Fruit fly (Drosophila melanogaster) whole organism, embryonic: Measurements from ENCODE around the gene TwdlX.

Source experiments
- Abd-B ChIP-seq: fragments of 200-800 bp; sonication (Bioruptor generic); optimal IDR thresholded peaks from 2 replicates; lab custom pipeline; 2018; ENCODE audit warnings: missing biosample characterization, mild to moderate bottlenecking, missing genetic modification characterization, moderate library complexity
- Atf-2 ChIP-seq: fragments of 200-800 bp; sonication (Bioruptor generic); optimal IDR thresholded peaks from 2 replicates; lab custom pipeline; 2016; ENCODE audit warnings: missing biosample characterization, missing genetic modification characterization
- B-H2 ChIP-seq: fragments of 200-800 bp; sonication (Bioruptor generic); optimal IDR thresholded peaks from 2 replicates; lab custom pipeline; 2018; ENCODE audit warnings: missing biosample characterization, mild to moderate bottlenecking, missing genetic modification characterization
- CG10366 ChIP-seq: fragments of 200-800 bp; sonication (Bioruptor generic); IDR thresholded peaks from 2 replicates; pipeline ENCODE4 v1.3.6; 2022; ENCODE audit warnings: missing biosample characterization, missing genetic modification characterization
- CG10431 ChIP-seq: fragments of 200-800 bp; sonication (Bioruptor generic); optimal IDR thresholded peaks from 3 replicates; lab custom pipeline; 2018; ENCODE audit warnings: missing biosample characterization, mild to moderate bottlenecking, missing genetic modification characterization
- CG10959 ChIP-seq: fragments of 200-800 bp; sonication (Bioruptor generic); IDR thresholded peaks from 2 replicates; pipeline ENCODE4 v1.3.6; 2022; ENCODE audit warnings: missing biosample characterization, missing genetic modification characterization
- CG12071 ChIP-seq: fragments of 200-800 bp; sonication (Bioruptor generic); optimal IDR thresholded peaks from 3 replicates; lab custom pipeline; 2018; ENCODE audit warnings: missing biosample characterization, mild to moderate bottlenecking, missing genetic modification characterization
- CG12659 ChIP-seq: fragments of 200-800 bp; sonication (Bioruptor generic); optimal IDR thresholded peaks from 3 replicates; lab custom pipeline; 2017; ENCODE audit warnings: mild to moderate bottlenecking, missing biosample characterization, missing genetic modification reagents, missing genetic modification characterization
- CG12744 ChIP-seq: fragments of 200-800 bp; sonication (Bioruptor generic); optimal IDR thresholded peaks from 2 replicates; lab custom pipeline; 2016; ENCODE audit warnings: missing biosample characterization, missing genetic modification characterization
- CG13624 ChIP-seq: fragments of 200-800 bp; sonication (Bioruptor generic); optimal IDR thresholded peaks from 2 replicates; lab custom pipeline; 2016; ENCODE audit warnings: missing biosample characterization, missing genetic modification characterization
- CG14441 ChIP-seq: fragments of 200-800 bp; sonication (Bioruptor generic); IDR thresholded peaks from 2 replicates; pipeline ENCODE4 v1.3.6; 2022; ENCODE audit warnings: missing biosample characterization, missing genetic modification characterization
- CG15011 ChIP-seq: fragments of 200-800 bp; sonication (Bioruptor generic); optimal IDR thresholded peaks from 3 replicates; lab custom pipeline; 2018; ENCODE audit warnings: missing biosample characterization, mild to moderate bottlenecking, missing genetic modification characterization
- CG1529 ChIP-seq: fragments of 200-800 bp; sonication (Bioruptor generic); optimal IDR thresholded peaks from 3 replicates; lab custom pipeline; 2018; ENCODE audit warnings: missing biosample characterization, missing genetic modification characterization
- CG16815 ChIP-seq: fragments of 200-800 bp; sonication (Bioruptor generic); optimal IDR thresholded peaks from 3 replicates; lab custom pipeline; 2017; ENCODE audit warnings: missing biosample characterization, mild to moderate bottlenecking, missing genetic modification characterization
- CG17328 ChIP-seq: fragments of 200-800 bp; sonication (Bioruptor generic); IDR thresholded peaks from 2 replicates; pipeline ENCODE4 v1.3.6; 2022; ENCODE audit warnings: missing biosample characterization, missing genetic modification characterization
- CG17385 ChIP-seq: fragments of 200-800 bp; sonication (Bioruptor generic); optimal IDR thresholded peaks from 3 replicates; lab custom pipeline; 2018; ENCODE audit warnings: missing biosample characterization, mild to moderate bottlenecking, missing genetic modification characterization
- CG2889 ChIP-seq: fragments of 200-800 bp; sonication (Bioruptor generic); IDR thresholded peaks from 3 replicates; pipeline ENCODE4 v1.3.6; 2022; ENCODE audit warnings: missing biosample characterization, missing genetic modification characterization
- CG30431 ChIP-seq: fragments of 200-800 bp; sonication (Bioruptor generic); optimal IDR thresholded peaks from 2 replicates; lab custom pipeline; 2017; ENCODE audit warnings: missing biosample characterization, missing genetic modification characterization
- CG32532 ChIP-seq: fragments of 200-800 bp; sonication (Bioruptor generic); IDR thresholded peaks from 2 replicates; pipeline ENCODE4 v1.3.6; 2022; ENCODE audit warnings: missing biosample characterization, missing genetic modification characterization
- CG4328 ChIP-seq: fragments of 200-800 bp; sonication (Bioruptor generic); optimal IDR thresholded peaks from 3 replicates; lab custom pipeline; 2017; ENCODE audit warnings: missing biosample characterization, missing genetic modification reagents, missing genetic modification characterization
- CG4424 ChIP-seq: fragments of 200-800 bp; sonication (Bioruptor generic); optimal IDR thresholded peaks from 3 replicates; lab custom pipeline; 2016; ENCODE audit warnings: missing biosample characterization, missing genetic modification characterization
- CG6254 ChIP-seq: fragments of 200-800 bp; sonication (Bioruptor generic); optimal IDR thresholded peaks from 3 replicates; lab custom pipeline; 2017; ENCODE audit warnings: mild to moderate bottlenecking, missing biosample characterization, missing genetic modification reagents, missing genetic modification characterization
- Camta ChIP-seq: fragments of 200-800 bp; sonication (Bioruptor generic); optimal IDR thresholded peaks from 2 replicates; lab custom pipeline; 2016; ENCODE audit warnings: missing biosample characterization, missing genetic modification characterization
- Chrac-16 ChIP-seq: fragments of 200-800 bp; sonication (Bioruptor generic); optimal IDR thresholded peaks from 3 replicates; lab custom pipeline; 2016; ENCODE audit warnings: missing biosample characterization, missing genetic modification characterization
- CrebB ChIP-seq: fragments of 200-800 bp; sonication (Bioruptor generic); optimal IDR thresholded peaks from 3 replicates; lab custom pipeline; 2018; ENCODE audit warnings: missing biosample characterization, mild to moderate bottlenecking, missing genetic modification characterization
- Dad ChIP-seq: fragments of 200-800 bp; sonication (Bioruptor generic); optimal IDR thresholded peaks from 3 replicates; lab custom pipeline; 2016; ENCODE audit warnings: missing biosample characterization, missing genetic modification characterization
- ERR ChIP-seq: fragments of 200-800 bp; sonication (Bioruptor generic); optimal IDR thresholded peaks from 2 replicates; lab custom pipeline; 2016; ENCODE audit warnings: missing biosample characterization, missing genetic modification characterization
- Ets97D ChIP-seq: fragments of 200-800 bp; sonication (Bioruptor generic); optimal IDR thresholded peaks from 3 replicates; lab custom pipeline; 2016; ENCODE audit warnings: missing biosample characterization, missing genetic modification characterization
- H2.0 ChIP-seq: fragments of 200-800 bp; sonication (Bioruptor generic); IDR thresholded peaks from 2 replicates; pipeline ENCODE4 v1.3.6; 2022; ENCODE audit warnings: missing biosample characterization, missing genetic modification characterization
- HLH54F ChIP-seq: fragments of 200-800 bp; sonication (Bioruptor generic); optimal IDR thresholded peaks from 3 replicates; lab custom pipeline; 2016; ENCODE audit warnings: missing biosample characterization, missing genetic modification characterization
- Lpt ChIP-seq: fragments of >200 bp; optimal IDR thresholded peaks from 2 replicates; lab custom pipeline; 2018; ENCODE audit warnings: missing biosample characterization, missing genetic modification characterization
- MESR4 ChIP-seq: fragments of 200-800 bp; sonication (Bioruptor generic); optimal IDR thresholded peaks from 2 replicates; lab custom pipeline; 2018; ENCODE audit warnings: missing biosample characterization, mild to moderate bottlenecking, missing genetic modification characterization, moderate library complexity
- Oaz ChIP-seq: fragments of 200-800 bp; sonication (Bioruptor generic); IDR thresholded peaks from 2 replicates; pipeline ENCODE4 v1.3.6; 2022; ENCODE audit warnings: missing biosample characterization, missing genetic modification characterization
- Scr ChIP-seq: fragments of 200-800 bp; sonication (Bioruptor generic); IDR thresholded peaks from 2 replicates; pipeline ENCODE4 v1.3.6; 2022; ENCODE audit warnings: missing biosample characterization, missing genetic modification characterization; ENCODE audit not compliant: partially characterized antibody
- Spps ChIP-seq: fragments of 200-800 bp; sonication (Bioruptor generic); optimal IDR thresholded peaks from 2 replicates; lab custom pipeline; 2018; ENCODE audit warnings: missing biosample characterization, mild to moderate bottlenecking, missing genetic modification characterization
- Sry-δ ChIP-seq: fragments of 200-800 bp; sonication (Bioruptor generic); optimal IDR thresholded peaks from 2 replicates; lab custom pipeline; 2016; ENCODE audit warnings: missing biosample characterization, missing genetic modification characterization
- Usf ChIP-seq: fragments of 200-800 bp; sonication (Bioruptor generic); optimal IDR thresholded peaks from 2 replicates; lab custom pipeline; 2017; ENCODE audit warnings: missing genotype, missing biosample characterization, missing genetic modification characterization
- br ChIP-seq: fragments of >200 bp; optimal IDR thresholded peaks from 2 replicates; lab custom pipeline; 2017
- chinmo ChIP-seq: fragments of 200-800 bp; sonication (Bioruptor generic); IDR thresholded peaks from 4 replicates; pipeline ENCODE4 v1.3.6; 2022; ENCODE audit warnings: missing biosample characterization, missing genetic modification characterization; ENCODE audit not compliant: partially characterized antibody
- croc ChIP-seq: fragments of 200-800 bp; sonication (Bioruptor generic); conservative IDR thresholded peaks from 3 replicates; pipeline ENCODE4 v1.3.6; 2022; ENCODE audit warnings: missing biosample characterization, missing genetic modification characterization
- jing ChIP-seq: fragments of 200-800 bp; sonication (Bioruptor generic); optimal IDR thresholded peaks from 2 replicates; lab custom pipeline; 2018; ENCODE audit warnings: missing biosample characterization, mild to moderate bottlenecking, missing genetic modification characterization
- kay ChIP-seq: fragments of 200-800 bp; sonication (Bioruptor generic); optimal IDR thresholded peaks from 2 replicates; lab custom pipeline; 2016; ENCODE audit warnings: missing biosample characterization, missing genetic modification characterization
- psq ChIP-seq: fragments of 200-800 bp; sonication (Bioruptor generic); optimal IDR thresholded peaks from 2 replicates; lab custom pipeline; 2017; ENCODE audit warnings: missing biosample characterization, missing genetic modification characterization
- rib ChIP-seq: fragments of 200-800 bp; sonication (Bioruptor generic); IDR thresholded peaks from 2 replicates; pipeline ENCODE4 v1.3.6; 2022; ENCODE audit warnings: missing biosample characterization, missing genetic modification characterization
- scrt ChIP-seq: fragments of 200-800 bp; sonication (Bioruptor generic); optimal IDR thresholded peaks from 2 replicates; lab custom pipeline; 2018; ENCODE audit warnings: missing biosample characterization, mild to moderate bottlenecking, missing genetic modification characterization, moderate library complexity
- ssp ChIP-seq: fragments of 200-800 bp; sonication (Bioruptor generic); IDR thresholded peaks from 2 replicates; pipeline ENCODE4 v1.3.6; 2022; ENCODE audit warnings: missing biosample characterization, missing genetic modification characterization
- sug ChIP-seq: fragments of 200-800 bp; optimal IDR thresholded peaks from 2 replicates; lab custom pipeline; 2019; ENCODE audit warnings: missing biosample characterization, mild to moderate bottlenecking, missing genetic modification characterization, moderate library complexity
- tio ChIP-seq: fragments of 200-800 bp; sonication (Bioruptor generic); optimal IDR thresholded peaks from 2 replicates; lab custom pipeline; 2017; ENCODE audit warnings: missing biosample characterization, missing genetic modification characterization, inconsistent platforms
- vvl ChIP-seq: fragments of 200-800 bp; sonication (Bioruptor generic); IDR thresholded peaks from 2 replicates; pipeline ENCODE4 v1.3.6; 2022; ENCODE audit warnings: missing biosample characterization, missing genetic modification characterization

Gene TwdlX

dm6 chrX:16723203-16724173 is 7.4 kb upstream of the TwdlX start (continued):
- TF ChIP-seq Lpt (GFP tag; lab: Kevin White, UChicago) (no peak), H2.0 (peak; percentile 57), CG12659 (peak; percentile 80), ERR (GFP tag; lab: Kevin White, UChicago) (peak; percentile 2), HLH54F (GFP tag; lab: Kevin White, UChicago) (no peak), sug (peak; percentile 47), kay (GFP tag; lab: Kevin White, UChicago) (peak; percentile 21), CG10959 (GFP tag; lab: Robert Waterston, UW) (0 out of 2 replicates have a peak, but pooled peaks have one; percentile 24), CG4424 (GFP tag; lab: Kevin White, UChicago) (peak; percentile 8), CG4328 (GFP tag; lab: Kevin White, UChicago) (no peak), Oaz (0 out of 2 replicates have a peak, but pooled peaks have one; percentile 30), CG2889 (GFP tag; lab: Robert Waterston, UW) (no peak), CG1529 (GFP tag; lab: Kevin White, UChicago) (peak; percentile 67), psq (GFP tag; lab: Kevin White, UChicago) (no peak), CG10431 (GFP tag; lab: Kevin White, UChicago) (peak; percentile 21), CG16815 (GFP tag; lab: Kevin White, UChicago) (peak; percentile 56), rib (GFP tag; lab: Robert Waterston, UW) (0 out of 2 replicates have a peak, but pooled peaks have one; percentile 13), scrt (peak; percentile 24), Chrac-16 (GFP tag; lab: Kevin White, UChicago) (peak; percentile 49), CG12071 (GFP tag; lab: Kevin White, UChicago) (peak; percentile 17), Usf (GFP tag; lab: Kevin White, UChicago) (peak; percentile 49), CG32532 (GFP tag; lab: Robert Waterston, UW) (peak; percentile 80), br (lab: Kevin White, UChicago) (no peak), chinmo (0 out of 4 replicates have a peak, but pooled peaks have one; percentile 53), Atf-2 (GFP tag; lab: Kevin White, UChicago) (peak; percentile 59), Scr (no peak), tio (GFP tag; lab: Kevin White, UChicago) (peak; percentile 73), ssp (GFP tag; lab: Robert Waterston, UW) (peak; percentile 23; the same call in 1 of the 2 replicates), vvl (GFP tag; lab: Robert Waterston, UW) (peak; percentile 51), CG30431 (GFP tag; lab: Kevin White, UChicago) (peak; percentile 43), CG12744 (peak; percentile 32), croc (GFP tag; lab: Robert Waterston, UW) (peak; percentile 45; the same call in 2 of the 3 replicates), Abd-B (peak; percentile 69), Dad (GFP tag; lab: Kevin White, UChicago) (no peak), CG10366 (GFP tag; lab: Robert Waterston, UW) (peak; percentile 67), CG17328 (peak; percentile 76), Spps (tag; lab: Kevin White, UChicago) (no peak), jing (GFP tag; lab: Kevin White, UChicago) (peak; percentile 39), CG17385 (GFP tag; lab: Kevin White, UChicago) (peak; percentile 79), Sry-δ (no peak), MESR4 (GFP tag; lab: Kevin White, UChicago) (no peak), CG6254 (GFP tag; lab: Kevin White, UChicago) (no peak), Ets97D (GFP tag; lab: Kevin White, UChicago) (no peak), CG14441 (peak; percentile 48), B-H2 (no peak), CG15011 (GFP tag; lab: Kevin White, UChicago) (peak; percentile 36), CrebB (tag; lab: Kevin White, UChicago) (peak; percentile 43), CG13624 (GFP tag; lab: Kevin White, UChicago) (no peak), Camta (peak; percentile 68)
